Worm (Caenorhabditis elegans) whole organism, L1 larva: Measurements from ENCODE around the gene taf-8.

ENCODE experiments used
- C04F5.9 ChIP-seq: sonication (generic microtip); optimal IDR thresholded peaks from 2 replicates; lab custom pipeline; 2016; ENCODE audit warnings: missing genetic modification characterization, missing compliant biosample characterization
- C16A3.4 ChIP-seq: fragments of 150-350 bp; optimal IDR thresholded peaks from 2 replicates; lab custom pipeline; 2014; ENCODE audit warnings: missing biosample characterization, missing genetic modification characterization
- C34B4.2 ChIP-seq: sonication (generic microtip); optimal IDR thresholded peaks from 2 replicates; lab custom pipeline; 2017; ENCODE audit warnings: mild to moderate bottlenecking, missing genetic modification characterization, missing compliant biosample characterization
- Y116A8C.19 ChIP-seq: sonication (generic microtip); optimal IDR thresholded peaks from 2 replicates; lab custom pipeline; 2016; ENCODE audit warnings: missing compliant biosample characterization, missing genetic modification characterization, borderline replicate concordance
- alr-1 ChIP-seq: fragments of 200-800 bp; sonication (Bioruptor generic); optimal IDR thresholded peaks from 2 replicates; lab custom pipeline; 2018; ENCODE audit warnings: borderline replicate concordance, mild to moderate bottlenecking, missing genetic modification characterization, missing compliant biosample characterization
- ama-1 ChIP-seq: fragments of 150-350 bp; optimal IDR thresholded peaks from 2 replicates; lab custom pipeline; 2014
- blmp-1 ChIP-seq: fragments of 150-350 bp; optimal IDR thresholded peaks from 2 replicates; lab custom pipeline; 2014; ENCODE audit warnings: missing biosample characterization, missing genetic modification characterization
- ceh-88 ChIP-seq: fragments of 200-800 bp; sonication (Bioruptor generic); IDR thresholded peaks from 2 replicates; pipeline ENCODE4 v1.3.6; 2022; ENCODE audit warnings: missing genetic modification characterization, missing compliant biosample characterization
- ceh-90 ChIP-seq: sonication (generic microtip); optimal IDR thresholded peaks from 2 replicates; lab custom pipeline; 2016; ENCODE audit warnings: missing genetic modification characterization, missing compliant biosample characterization
- ces-1 ChIP-seq: fragments of 150-350 bp; optimal IDR thresholded peaks from 2 replicates; lab custom pipeline; 2014; ENCODE audit warnings: missing biosample characterization, missing genetic modification reagents, missing genetic modification characterization
- dpl-1 ChIP-seq, 3 experiments: fragments of 150-350 bp in 2 of 3; sonication (generic microtip) in 1 of 3; optimal IDR thresholded peaks; 2 replicates each; lab custom pipeline; 2014 to 2017; ENCODE audit warnings: missing biosample characterization in 3 of 3, missing genetic modification characterization in 3 of 3, missing genetic modification reagents in 3 of 3
- efl-1 ChIP-seq, 4 experiments: fragments of 150-350 bp; optimal IDR thresholded peaks in 3 of 4; peaks in 1 of 4; 1 replicate in 1 of 4; 2 replicates in 3 of 4; lab custom pipeline; 2014; ENCODE audit warnings: missing biosample characterization in 2 of 4, missing genetic modification characterization in 2 of 4, missing genetic modification reagents in 2 of 4
- efl-3 ChIP-seq: fragments of 200-800 bp; sonication (Bioruptor generic); optimal IDR thresholded peaks from 2 replicates; lab custom pipeline; 2018; ENCODE audit warnings: mild to moderate bottlenecking, missing genetic modification characterization, missing compliant biosample characterization
- egl-13 ChIP-seq: sonication (generic microtip); optimal IDR thresholded peaks from 2 replicates; lab custom pipeline; 2016; ENCODE audit warnings: missing genotype, missing genetic modification reagents, missing genetic modification characterization, missing compliant biosample characterization
- elt-2 ChIP-seq: sonication (generic microtip); optimal IDR thresholded peaks from 2 replicates; lab custom pipeline; 2016; ENCODE audit warnings: missing genetic modification characterization, mild to moderate bottlenecking, inconsistent platforms, missing compliant biosample characterization, missing genetic modification reagents
- fkh-10 ChIP-seq: sonication (generic microtip); optimal IDR thresholded peaks from 2 replicates; lab custom pipeline; 2017; ENCODE audit warnings: missing biosample characterization, missing genetic modification reagents, missing genetic modification characterization
- fkh-4 ChIP-seq: sonication (generic microtip); optimal IDR thresholded peaks from 2 replicates; lab custom pipeline; 2016; ENCODE audit warnings: missing compliant biosample characterization, missing genetic modification characterization, borderline replicate concordance
- fos-1 ChIP-seq: fragments of 150-350 bp; optimal IDR thresholded peaks from 2 replicates; lab custom pipeline; 2014; ENCODE audit warnings: missing biosample characterization, missing genetic modification characterization
- grh-1 ChIP-seq: fragments of 200-800 bp; sonication (Bioruptor generic); IDR thresholded peaks from 2 replicates; pipeline ENCODE4 v1.3.6; 2022; ENCODE audit warnings: missing genetic modification reagents, missing genetic modification characterization, missing compliant biosample characterization
- hlh-4 ChIP-seq: sonication (generic microtip); optimal IDR thresholded peaks from 2 replicates; lab custom pipeline; 2016; ENCODE audit warnings: mild to moderate bottlenecking, missing genetic modification characterization, missing compliant biosample characterization
- irx-1 ChIP-seq: sonication (generic microtip); optimal IDR thresholded peaks from 2 replicates; lab custom pipeline; 2016; ENCODE audit warnings: missing genetic modification characterization, missing compliant biosample characterization
- jun-1 ChIP-seq: fragments of 150-350 bp; optimal IDR thresholded peaks from 2 replicates; lab custom pipeline; 2014; ENCODE audit warnings: missing biosample characterization, missing genetic modification reagents, missing genetic modification characterization
- lin-13 ChIP-seq: fragments of 150-350 bp; optimal IDR thresholded peaks from 2 replicates; lab custom pipeline; 2014; ENCODE audit warnings: missing biosample characterization, missing genetic modification reagents, missing genetic modification characterization
- lin-15B ChIP-seq: fragments of 150-350 bp; sonication (generic microtip); optimal IDR thresholded peaks from 3 replicates; lab custom pipeline; 2014; ENCODE audit warnings: missing biosample characterization, missing genetic modification characterization
- lin-39 ChIP-seq: fragments of 150-350 bp; optimal IDR thresholded peaks from 2 replicates; lab custom pipeline; 2014; ENCODE audit warnings: missing biosample characterization, missing genetic modification reagents, missing genetic modification characterization
- lsy-2 ChIP-seq, 2 experiments: fragments of 150-350 bp; optimal IDR thresholded peaks; 2 replicates each; lab custom pipeline; 2014; ENCODE audit warnings: missing biosample characterization in 2 of 2, missing genetic modification characterization in 2 of 2
- mab-9 ChIP-seq: fragments of 200-800 bp; sonication (Bioruptor generic); IDR thresholded peaks from 2 replicates; pipeline ENCODE4 v1.3.6; 2022; ENCODE audit warnings: missing genetic modification reagents, missing genetic modification characterization, missing compliant biosample characterization
- mdl-1 ChIP-seq, 2 experiments: fragments of 150-350 bp; optimal IDR thresholded peaks; 2 replicates each; lab custom pipeline; 2014 to 2017; ENCODE audit warnings: missing biosample characterization in 2 of 2, missing genetic modification characterization in 2 of 2, inconsistent platforms in 1 of 2
- nhr-11 ChIP-seq: fragments of 150-350 bp; optimal IDR thresholded peaks from 2 replicates; lab custom pipeline; 2014; ENCODE audit warnings: missing biosample characterization, missing genetic modification characterization
- nhr-12 ChIP-seq: sonication (generic microtip); optimal IDR thresholded peaks from 2 replicates; lab custom pipeline; 2017; ENCODE audit warnings: missing biosample characterization, missing genetic modification characterization
- nhr-19 ChIP-seq: fragments of 200-800 bp; sonication (Bioruptor generic); conservative IDR thresholded peaks from 2 replicates; pipeline ENCODE4 v1.3.6; 2022; ENCODE audit warnings: missing genetic modification characterization, missing compliant biosample characterization
- nhr-20 ChIP-seq: sonication (generic microtip); optimal IDR thresholded peaks from 2 replicates; lab custom pipeline; 2016; ENCODE audit warnings: mild to moderate bottlenecking, missing genetic modification characterization, missing compliant biosample characterization
- nhr-237 ChIP-seq: fragments of 150-350 bp; optimal IDR thresholded peaks from 2 replicates; lab custom pipeline; 2014; ENCODE audit warnings: missing biosample characterization, missing genetic modification characterization
- nhr-71 ChIP-seq: sonication (generic microtip); optimal IDR thresholded peaks from 2 replicates; lab custom pipeline; 2016; ENCODE audit warnings: mild to moderate bottlenecking, missing genetic modification characterization, moderate library complexity, missing compliant biosample characterization
- nhr-76 ChIP-seq: sonication (generic microtip); optimal IDR thresholded peaks from 2 replicates; lab custom pipeline; 2017; ENCODE audit warnings: missing biosample characterization, missing genetic modification characterization
- nhr-84 ChIP-seq: sonication (generic microtip); optimal IDR thresholded peaks from 2 replicates; lab custom pipeline; 2017; ENCODE audit warnings: missing biosample characterization, missing genetic modification characterization
- pag-3 ChIP-seq: sonication (generic microtip); optimal IDR thresholded peaks from 2 replicates; lab custom pipeline; 2017; ENCODE audit warnings: missing genetic modification characterization, mild to moderate bottlenecking, missing compliant biosample characterization, antibody characterized with exemption, borderline replicate concordance; ENCODE audit not compliant: insufficient read depth
- skn-1 ChIP-seq: fragments of 150-350 bp; optimal IDR thresholded peaks from 2 replicates; lab custom pipeline; 2014; ENCODE audit warnings: missing biosample characterization, missing genetic modification characterization
- snpc-4 ChIP-seq: fragments of 150-350 bp; optimal IDR thresholded peaks from 2 replicates; lab custom pipeline; 2014; ENCODE audit warnings: missing biosample characterization, missing genetic modification characterization
- sptf-1 ChIP-seq: fragments of 150-350 bp; optimal IDR thresholded peaks from 2 replicates; lab custom pipeline; 2014; ENCODE audit warnings: missing biosample characterization, missing genetic modification characterization
- tbx-2 ChIP-seq: sonication (generic microtip); optimal IDR thresholded peaks from 2 replicates; lab custom pipeline; 2016; ENCODE audit warnings: missing genetic modification characterization, missing compliant biosample characterization
- unc-130 ChIP-seq: fragments of 150-350 bp; optimal IDR thresholded peaks from 2 replicates; lab custom pipeline; 2017; ENCODE audit warnings: missing biosample characterization, missing genetic modification characterization, inconsistent platforms
- unc-30 ChIP-seq: sonication (generic microtip); optimal IDR thresholded peaks from 2 replicates; lab custom pipeline; 2017; ENCODE audit warnings: missing biosample characterization, missing genetic modification characterization
- unc-62 ChIP-seq: fragments of 150-350 bp; optimal IDR thresholded peaks from 2 replicates; lab custom pipeline; 2014; ENCODE audit warnings: missing biosample characterization, missing genetic modification reagents, missing genetic modification characterization
- unc-86 ChIP-seq: sonication (generic microtip); optimal IDR thresholded peaks from 2 replicates; lab custom pipeline; 2016; ENCODE audit warnings: missing genetic modification characterization, missing compliant biosample characterization
- unc-98 ChIP-seq: fragments of 200-800 bp; sonication (Bioruptor generic); IDR thresholded peaks from 2 replicates; pipeline ENCODE4 v1.3.6; 2022; ENCODE audit warnings: missing genetic modification characterization, missing compliant biosample characterization
- xbp-1 ChIP-seq: sonication (generic microtip); optimal IDR thresholded peaks from 2 replicates; lab custom pipeline; 2016; ENCODE audit warnings: missing genetic modification characterization, missing compliant biosample characterization
- zip-4 ChIP-seq: fragments of 200-800 bp; sonication (Bioruptor generic); optimal IDR thresholded peaks from 2 replicates; lab custom pipeline; 2018; ENCODE audit warnings: mild to moderate bottlenecking, missing genetic modification characterization, moderate library complexity, missing compliant biosample characterization
- ztf-11 ChIP-seq, 2 experiments: sonication (generic microtip); optimal IDR thresholded peaks; 2 replicates each; lab custom pipeline; 2016 to 2017; ENCODE audit warnings: missing genetic modification characterization in 2 of 2, missing biosample characterization in 1 of 2, missing compliant biosample characterization in 1 of 2
- ztf-4 ChIP-seq: fragments of 150-350 bp; optimal IDR thresholded peaks from 2 replicates; lab custom pipeline; 2014; ENCODE audit warnings: missing biosample characterization, missing genetic modification characterization

The taf-8 gene

DNA sequence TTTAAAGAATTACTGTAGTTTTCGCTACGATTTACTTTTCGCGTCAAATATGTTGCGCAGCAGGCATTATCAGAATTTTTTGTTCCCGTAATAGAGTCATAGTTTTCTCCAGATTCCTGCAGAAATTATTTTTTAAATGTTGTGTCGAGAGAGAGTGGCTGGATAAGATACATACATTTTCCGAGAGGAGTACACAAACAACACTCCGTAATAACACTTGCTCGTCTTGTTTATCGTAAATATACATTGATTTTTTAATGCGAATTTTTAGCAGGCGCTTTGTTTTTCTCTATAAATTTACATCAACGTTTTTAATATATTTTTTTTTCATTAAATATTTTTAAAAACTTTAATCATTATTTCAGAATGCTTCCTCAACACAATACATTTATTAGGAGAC lies at the start of gene taf-8 (continued):
- TF ChIP-seq zip-4 (GFP tag; lab: Kevin White, UChicago) (no peak), efl-3 (GFP tag; lab: Kevin White, UChicago) (no peak), alr-1 (no peak), unc-86 (tag; lab: Kevin White, UChicago) (peak; percentile 20), C16A3.4 (tag; lab: Kevin White, UChicago) (peak; percentile 69), fos-1 (peak; percentile 37), lin-13 (GFP tag; lab: Kevin White, UChicago) (peak; percentile 25), ztf-11 (tag; optimal IDR thresholded peaks at IDR 0.05; lab: Kevin White, UChicago) (peak in 1 of 2 experiments; percentile 34), blmp-1 (tag; lab: Kevin White, UChicago) (no peak), efl-1 (optimal IDR thresholded peaks at IDR 0.05; lab: Kevin White, UChicago) (peak; percentile 60 to 76), efl-1 (GFP tag; optimal IDR thresholded peaks at IDR 0.05 in 1 of 2; lab: Kevin White, UChicago) (peak; percentile 65 to 97), unc-62 (GFP tag; lab: Kevin White, UChicago) (no peak), irx-1 (tag; lab: Kevin White, UChicago) (peak; percentile 32), nhr-20 (tag; lab: Kevin White, UChicago) (peak; percentile 79), nhr-12 (no peak), tbx-2 (tag; lab: Kevin White, UChicago) (peak; percentile 71), unc-98 (GFP tag; lab: Robert Waterston, UW) (no peak), nhr-237 (no peak), unc-30 (tag; lab: Kevin White, UChicago) (no peak), lin-15B (tag; lab: Kevin White, UChicago) (peak; percentile 24), C04F5.9 (tag; lab: Kevin White, UChicago) (no peak), nhr-71 (tag; lab: Kevin White, UChicago) (peak; percentile 76), nhr-84 (tag; lab: Kevin White, UChicago) (no peak), ceh-88 (GFP tag; lab: Robert Waterston, UW) (0 out of 2 replicates have a peak, but pooled peaks have one; percentile 15), hlh-4 (tag; lab: Kevin White, UChicago) (no peak), fkh-10 (no peak), skn-1 (tag; lab: Kevin White, UChicago) (peak; percentile 13), ztf-4 (no peak), egl-13 (tag; lab: Kevin White, UChicago) (peak; percentile 8), nhr-76 (tag; lab: Kevin White, UChicago) (no peak), mdl-1 (tag; optimal IDR thresholded peaks at IDR 0.05; lab: Kevin White, UChicago) (no peak), C34B4.2 (tag; lab: Kevin White, UChicago) (no peak)

DNA sequence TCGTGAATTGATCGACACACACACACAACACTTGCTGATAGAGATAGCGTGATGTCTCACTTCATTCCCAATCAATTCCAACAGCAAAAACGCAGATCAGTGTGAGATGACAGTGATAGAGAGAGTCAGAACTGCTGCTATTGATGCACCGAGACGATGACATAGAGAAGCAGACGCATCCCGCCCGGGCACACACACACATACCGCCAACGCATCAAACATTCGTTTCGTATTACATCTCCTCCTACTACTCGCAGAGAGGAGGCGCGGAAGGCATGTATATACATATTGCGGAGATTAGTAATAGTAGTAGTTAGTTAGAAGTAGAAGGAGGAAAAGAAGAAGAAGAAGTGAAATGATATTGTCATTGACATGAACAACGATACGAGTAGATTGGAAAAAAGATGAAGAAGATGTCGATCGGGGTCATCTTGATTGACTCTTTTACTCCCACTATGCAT lies 49.7 kb upstream of the taf-8 start:
- TF ChIP-seq Y116A8C.19 (tag; lab: Kevin White, UChicago) (no peak), lin-39 (no peak), mab-9 (GFP tag; lab: Robert Waterston, UW) (no peak), elt-2 (tag; lab: Kevin White, UChicago) (peak; percentile 62), C04F5.9 (tag; lab: Kevin White, UChicago) (no peak), nhr-71 (tag; lab: Kevin White, UChicago) (peak; percentile 80), snpc-4 (tag; lab: Kevin White, UChicago) (no peak), ceh-90 (tag; lab: Kevin White, UChicago) (no peak), pag-3 (tag; lab: Kevin White, UChicago) (no peak), nhr-76 (tag; lab: Kevin White, UChicago) (no peak), unc-130 (tag; lab: Kevin White, UChicago) (peak; percentile 59), dpl-1 (GFP tag; optimal IDR thresholded peaks at IDR 0.05; lab: Kevin White, UChicago) (peak in 1 of 3 experiments; percentile 17), jun-1 (tag; lab: Kevin White, UChicago) (peak; percentile 59), nhr-11 (no peak), ceh-88 (GFP tag; lab: Robert Waterston, UW) (no peak), sptf-1 (tag; lab: Kevin White, UChicago) (no peak), tbx-2 (tag; lab: Kevin White, UChicago) (peak; percentile 0), lin-15B (tag; lab: Kevin White, UChicago) (no peak), grh-1 (GFP tag; lab: Robert Waterston, UW) (no peak), C16A3.4 (tag; lab: Kevin White, UChicago) (peak; percentile 61), C34B4.2 (tag; lab: Kevin White, UChicago) (no peak), fkh-4 (no peak), lsy-2 (tag; optimal IDR thresholded peaks at IDR 0.05; lab: Kevin White, UChicago) (peak; percentile 26 to 55), nhr-237 (no peak), ces-1 (GFP tag; lab: Kevin White, UChicago) (no peak), alr-1 (no peak), xbp-1 (tag; lab: Kevin White, UChicago) (peak; percentile 25), nhr-19 (GFP tag; lab: Robert Waterston, UW) (peak; percentile 61), nhr-12 (no peak), unc-98 (GFP tag; lab: Robert Waterston, UW) (no peak), ama-1 (lab: Kevin White, UChicago) (peak; percentile 81)
